ENCODE assay signal across 2 fruit fly cellular contexts in the genomic region with DNA sequence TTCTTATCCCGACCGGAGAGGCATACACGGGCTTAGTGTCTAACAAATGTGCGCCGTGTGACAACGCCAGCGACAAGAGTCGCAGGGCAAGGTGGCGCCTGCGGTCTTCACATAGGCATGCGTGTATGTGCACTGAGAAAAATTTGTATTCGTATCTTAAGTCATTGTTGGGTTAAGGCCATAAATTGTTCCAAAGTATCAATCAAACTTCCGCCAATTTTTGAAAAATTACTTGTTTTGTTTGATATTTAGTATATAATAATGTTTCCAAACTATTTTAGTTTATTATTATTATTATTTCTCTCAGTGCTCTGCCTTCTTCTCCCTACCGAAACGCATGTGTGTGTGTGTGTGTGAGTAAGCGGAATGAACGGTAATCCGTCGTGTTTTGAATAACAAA.
TF ChIP-seq lines count a peak whose summit lies in the region.

No protein-coding gene starts in this region.

- TF ChIP-seq CTCF in whole organism, embryonic (GFP tag; optimal IDR thresholded peaks at IDR 0.05; lab: Kevin White, UChicago): no peak

TF ChIP-seq in whole organism, embryonic, 481 proteins besides CTCF, POLR2A, EP300 and RAD21 (continues in another document):
- TF ChIP-seq CG7556 (GFP tag; optimal IDR thresholded peaks at IDR 0.05; lab: Kevin White, UChicago) (peak; percentile 62), fru (optimal IDR thresholded peaks at IDR 0.05; lab: Kevin White, UChicago) (no peak), CG7839 (tag; optimal IDR thresholded peaks at IDR 0.05; lab: Kevin White, UChicago) (peak; percentile 46), nerfin-2 (GFP tag; IDR thresholded peaks at IDR 0.05; lab: Robert Waterston, UW; ENCODE audit: partially characterized antibody) (no peak), sima (GFP tag; optimal IDR thresholded peaks at IDR 0.05; lab: Kevin White, UChicago) (no peak), CG9609 (GFP tag; optimal IDR thresholded peaks at IDR 0.05; lab: Kevin White, UChicago) (no peak), HHEX (GFP tag; optimal IDR thresholded peaks at IDR 0.05; lab: Kevin White, UChicago) (peak; percentile 16), Xbp1 (GFP tag; optimal IDR thresholded peaks at IDR 0.05; lab: Kevin White, UChicago) (peak; percentile 2), CG32532 (GFP tag; IDR thresholded peaks at IDR 0.05; lab: Robert Waterston, UW) (peak; percentile 34; the same call in 1 of the 2 replicates), oc (tag; optimal IDR thresholded peaks at IDR 0.05; lab: Kevin White, UChicago) (no peak), CG12391 (tag; optimal IDR thresholded peaks at IDR 0.05; lab: Kevin White, UChicago) (peak; percentile 6), Bdp1 (GFP tag; optimal IDR thresholded peaks at IDR 0.05; lab: Kevin White, UChicago) (no peak), CG16779 (GFP tag; IDR thresholded peaks at IDR 0.05; lab: Robert Waterston, UW) (no peak), bowl (GFP tag; IDR thresholded peaks at IDR 0.05; lab: Robert Waterston, UW) (no peak), CG30020 (tag; optimal IDR thresholded peaks at IDR 0.05; lab: Kevin White, UChicago) (no peak), CG2129 (GFP tag; IDR thresholded peaks at IDR 0.05; lab: Robert Waterston, UW; ENCODE audit: partially characterized antibody) (no peak), Ptx1 (GFP tag; IDR thresholded peaks at IDR 0.05; lab: Robert Waterston, UW) (peak; percentile 24; the same call in 1 of the 2 replicates), CG17612 (GFP tag; IDR thresholded peaks at IDR 0.05; lab: Robert Waterston, UW) (no peak), MBD-R2 (GFP tag; IDR thresholded peaks at IDR 0.05; lab: Robert Waterston, UW) (no peak), Dek (tag; optimal IDR thresholded peaks at IDR 0.05; lab: Kevin White, UChicago) (peak; percentile 31), CG14441 (GFP tag; IDR thresholded peaks at IDR 0.05; lab: Robert Waterston, UW) (0 out of 2 replicates have a peak, but pooled peaks have one; percentile 9), CG2678 (tag; optimal IDR thresholded peaks at IDR 0.05; lab: Kevin White, UChicago) (peak; percentile 58), C15 (GFP tag; IDR thresholded peaks at IDR 0.05; lab: Robert Waterston, UW) (no peak), Fer1 (GFP tag; optimal IDR thresholded peaks at IDR 0.05; lab: Kevin White, UChicago) (peak; percentile 65), pum (GFP tag; optimal IDR thresholded peaks at IDR 0.05; lab: Kevin White, UChicago) (no peak), tx (GFP tag; optimal IDR thresholded peaks at IDR 0.05; lab: Kevin White, UChicago) (no peak), scrt (GFP tag; optimal IDR thresholded peaks at IDR 0.05; lab: Kevin White, UChicago) (peak; percentile 47), pnt (GFP tag; optimal IDR thresholded peaks at IDR 0.05; lab: Kevin White, UChicago) (no peak), lab (GFP tag; optimal IDR thresholded peaks at IDR 0.05; lab: Kevin White, UChicago) (peak; percentile 72), CG42726 (GFP tag; IDR thresholded peaks at IDR 0.05; lab: Robert Waterston, UW; ENCODE audit: partially characterized antibody) (no peak), Drgx (GFP tag; IDR thresholded peaks at IDR 0.05; lab: Robert Waterston, UW) (no peak), fd96Cb (tag; optimal IDR thresholded peaks at IDR 0.05; lab: Kevin White, UChicago) (peak; percentile 17), CG6175 (GFP tag; IDR thresholded peaks at IDR 0.05; lab: Robert Waterston, UW) (no peak), cwo (GFP tag; optimal IDR thresholded peaks at IDR 0.05; lab: Kevin White, UChicago) (peak; percentile 34), vfl (GFP tag; optimal IDR thresholded peaks at IDR 0.05; lab: Kevin White, UChicago) (no peak), Xrp1 (GFP tag; IDR thresholded peaks at IDR 0.05; lab: Robert Waterston, UW) (no peak), slou (GFP tag; optimal IDR thresholded peaks at IDR 0.05; lab: Kevin White, UChicago) (no peak), Lpt (GFP tag; optimal IDR thresholded peaks at IDR 0.05; lab: Kevin White, UChicago) (no peak), Fer3 (tag; optimal IDR thresholded peaks at IDR 0.05; lab: Kevin White, UChicago) (peak; percentile 35), Dip2 (GFP tag; IDR thresholded peaks at IDR 0.05; lab: Robert Waterston, UW) (no peak), ase (GFP tag; IDR thresholded peaks at IDR 0.05; lab: Robert Waterston, UW) (no peak), CG31365 (tag; optimal IDR thresholded peaks at IDR 0.05; lab: Kevin White, UChicago) (no peak), gem (tag; optimal IDR thresholded peaks at IDR 0.05; lab: Kevin White, UChicago) (peak; percentile 59), CG8944 (GFP tag; optimal IDR thresholded peaks at IDR 0.05; lab: Kevin White, UChicago) (no peak)

TF ChIP-seq in whole organism, prepupa, 60 proteins besides CTCF, POLR2A, EP300 and RAD21:
- TF ChIP-seq Eip78C (GFP tag; lab: Kevin White, UChicago) (peak; percentile 22), svp (GFP tag; lab: Kevin White, UChicago) (peak; percentile 14), Eip93F (GFP tag; optimal IDR thresholded peaks at IDR 0.05; lab: Kevin White, UChicago) (no peak), OdsH (GFP tag; optimal IDR thresholded peaks at IDR 0.05; lab: Kevin White, UChicago) (no peak)

Comparison
In these comparisons a context has a peak if more than half of its experiments do, and no peak if none do; other contexts are left out.
1. Of the 7 proteins assayed by ChIP-seq in both whole organism, embryonic and whole organism, prepupa: peak only in whole organism, embryonic: Sox102F; only in whole organism, prepupa: none; in both: none; in neither: 6.